Worm (Caenorhabditis elegans) whole organism, L2 larva: ENCODE data around the gene ZC132.3.

Experiments used
- F13H6.1 ChIP-seq: sonication (generic microtip); optimal IDR thresholded peaks from 2 replicates; lab custom pipeline; 2016; ENCODE audit warnings: missing genetic modification characterization, missing compliant biosample characterization
- Y55F3AM.14 ChIP-seq: fragments of 200-800 bp; sonication (Bioruptor generic); optimal IDR thresholded peaks from 2 replicates; lab custom pipeline; 2018; ENCODE audit warnings: mild to moderate bottlenecking, missing genetic modification characterization, missing compliant biosample characterization
- aly-2 ChIP-seq: fragments of 150-350 bp; optimal IDR thresholded peaks from 2 replicates; lab custom pipeline; 2014; ENCODE audit warnings: missing biosample characterization, missing genetic modification characterization
- ama-1 ChIP-seq: fragments of 150-350 bp; optimal IDR thresholded peaks from 2 replicates; lab custom pipeline; 2018; ENCODE audit warnings: inconsistent platforms
- ceh-16 ChIP-seq: fragments of 150-350 bp; optimal IDR thresholded peaks from 2 replicates; lab custom pipeline; 2014; ENCODE audit warnings: missing biosample characterization, missing genetic modification characterization
- egl-27 ChIP-seq: sonication (generic microtip); optimal IDR thresholded peaks from 3 replicates; lab custom pipeline; 2017; ENCODE audit warnings: missing biosample characterization, missing genetic modification reagents, missing genetic modification characterization
- mab-5 ChIP-seq: fragments of 150-350 bp; optimal IDR thresholded peaks from 2 replicates; lab custom pipeline; 2014; ENCODE audit warnings: missing biosample characterization, missing genetic modification characterization
- mdl-1 ChIP-seq, 2 experiments: fragments of 150-350 bp in 1 of 2; sonication (generic microtip) in 1 of 2; optimal IDR thresholded peaks; 2 replicates each; lab custom pipeline; 2017; ENCODE audit warnings: missing biosample characterization in 2 of 2, missing genetic modification characterization in 2 of 2
- nhr-10 ChIP-seq: sonication (generic microtip); optimal IDR thresholded peaks from 2 replicates; lab custom pipeline; 2017; ENCODE audit warnings: missing biosample characterization, missing genetic modification characterization
- nhr-23 ChIP-seq: fragments of 150-350 bp; optimal IDR thresholded peaks from 2 replicates; lab custom pipeline; 2014; ENCODE audit warnings: missing biosample characterization, missing genetic modification reagents, missing genetic modification characterization
- sma-9 ChIP-seq, 2 experiments: fragments of 150-350 bp in 1 of 2; sonication (generic microtip) in 1 of 2; optimal IDR thresholded peaks; 2 replicates each; lab custom pipeline; 2014 to 2016; ENCODE audit warnings: missing genetic modification characterization in 2 of 2, mild to moderate bottlenecking in 1 of 2, missing biosample characterization in 1 of 2, missing compliant biosample characterization in 1 of 2, missing genetic modification reagents in 1 of 2, moderate library complexity in 1 of 2
- unc-62 ChIP-seq: fragments of 150-350 bp; optimal IDR thresholded peaks from 2 replicates; lab custom pipeline; 2014; ENCODE audit warnings: missing biosample characterization, missing genetic modification reagents, missing genetic modification characterization
- zag-1 ChIP-seq: fragments of 150-350 bp; optimal IDR thresholded peaks from 2 replicates; lab custom pipeline; 2014; ENCODE audit warnings: missing biosample characterization, missing genetic modification characterization
- ztf-4 ChIP-seq: fragments of 150-350 bp; optimal IDR thresholded peaks from 2 replicates; lab custom pipeline; 2014; ENCODE audit warnings: missing biosample characterization, missing genetic modification characterization

ce11 chrV:4325415-4325814, 25.8 kb upstream of the ZC132.3 start, which contains the start of gene nhr-125:
- no peak for TF ChIP-seq ztf-4
- TF ChIP-seq mdl-1 (tag; optimal IDR thresholded peaks at IDR 0.05; lab: Kevin White, UChicago) = no peak
- TF ChIP-seq Y55F3AM.14 (GFP tag; lab: Kevin White, UChicago) = no peak
- no peak for TF ChIP-seq nhr-23 (tag; lab: Kevin White, UChicago)
- no peak for TF ChIP-seq unc-62
- TF ChIP-seq sma-9 (GFP tag; optimal IDR thresholded peaks at IDR 0.05; lab: Kevin White, UChicago) = no peak
- no peak for TF ChIP-seq sma-9 (tag; optimal IDR thresholded peaks at IDR 0.05; lab: Kevin White, UChicago)
- TF ChIP-seq ama-1 (lab: Kevin White, UChicago) = no peak
- TF ChIP-seq nhr-10 (tag; lab: Kevin White, UChicago) = no peak
- no peak for TF ChIP-seq aly-2 (tag; lab: Kevin White, UChicago)
- no peak for TF ChIP-seq zag-1 (tag; lab: Kevin White, UChicago)
- TF ChIP-seq ceh-16 = no peak
- no peak for TF ChIP-seq egl-27 (tag; lab: Kevin White, UChicago)
- TF ChIP-seq F13H6.1 (tag; lab: Kevin White, UChicago) = no peak
- TF ChIP-seq mab-5 (tag; lab: Kevin White, UChicago) = no peak
